Worm (Caenorhabditis elegans): Measurements from ENCODE around the gene xdh-1.
"Not testable (repeated sequence)": the region's sequence is repeated elsewhere in the genome, so short reads cannot be mapped to it uniquely, and the experiment has no call there.

The xdh-1 gene

DNA sequence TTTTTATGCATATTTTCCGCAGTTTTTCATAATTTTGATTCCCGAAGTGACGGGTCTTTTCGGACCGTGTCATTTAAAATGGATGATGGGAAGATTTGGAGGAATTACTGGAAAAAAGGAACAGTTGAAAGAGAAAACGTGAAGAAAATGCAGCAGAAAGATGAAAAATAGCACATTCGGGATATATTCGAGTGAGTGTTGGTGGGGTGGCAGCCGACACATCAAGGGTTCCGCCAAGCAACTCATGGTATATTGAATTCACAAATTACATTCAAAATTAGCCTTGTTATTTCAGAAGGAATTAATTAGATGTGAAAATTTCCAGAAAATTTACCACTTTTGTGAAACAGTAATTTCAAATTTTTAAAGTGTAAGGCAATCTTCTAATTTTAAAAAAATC is 31.4 kb upstream of the xdh-1 start, which contains the start of gene tra-3:
Gene tra-3 (minus strand): TSS at position 107 of the 400 bp plus-strand sequence.
- no peak for TF ChIP-seq snpc-4 (GFP tag; optimal IDR thresholded peaks at IDR 0.05)
- peak in 3 of 4 experiments; percentile 67 to 90 (median 74) for TF ChIP-seq snpc-4 (tag; optimal IDR thresholded peaks at IDR 0.05)
- no peak for TF ChIP-seq ceh-27 (GFP tag; optimal IDR thresholded peaks at IDR 0.05)
- peak; percentile 57; the same call in 1 of the 2 replicates for TF ChIP-seq attf-6 (GFP tag; IDR thresholded peaks at IDR 0.05)

ce11 chrIV:14437391-14437790 is 24.7 kb upstream of the xdh-1 start:
- TF ChIP-seq snpc-4 (GFP tag; optimal IDR thresholded peaks at IDR 0.05) (no peak), snpc-4 (tag; optimal IDR thresholded peaks at IDR 0.05) (peak in 1 of 4 experiments; percentile 39), hrde-1 (tag; optimal IDR thresholded peaks at IDR 0.05; ENCODE audit: borderline replicate concordance) (no peak), attf-6 (GFP tag; IDR thresholded peaks at IDR 0.05) (peak; percentile 67), F52B5.7 (tag; optimal IDR thresholded peaks at IDR 0.05) (no peak)

DNA sequence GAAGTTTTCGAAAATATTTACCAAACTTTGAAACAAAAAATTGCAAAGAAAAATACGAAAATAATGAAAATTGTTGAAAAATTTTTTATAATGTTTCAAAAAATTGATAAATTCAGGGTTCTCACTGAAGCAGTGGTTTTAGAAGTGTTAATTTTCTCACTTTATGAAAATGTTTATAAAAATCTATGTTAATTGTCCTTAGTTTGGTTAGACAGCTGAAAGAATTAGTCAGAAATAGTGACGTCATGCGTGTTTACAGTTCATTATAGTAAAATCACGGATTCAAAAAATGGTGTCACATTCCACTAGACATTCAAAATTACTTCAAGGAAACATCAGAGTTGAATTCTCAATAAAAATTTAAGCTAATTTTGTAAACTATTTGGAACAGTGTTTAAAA is 23.2 kb upstream of the xdh-1 start:
- TF ChIP-seq athp-1 (tag; optimal IDR thresholded peaks at IDR 0.05) (no peak), cebp-2 (GFP tag; IDR thresholded peaks at IDR 0.05) (no peak), lsy-27 (tag; optimal IDR thresholded peaks at IDR 0.05; ENCODE audit: borderline replicate concordance, insufficient read depth) (no peak), snpc-1.1 (tag; optimal IDR thresholded peaks at IDR 0.05; ENCODE audit: insufficient read depth) (no peak), dpff-1 (tag; optimal IDR thresholded peaks at IDR 0.05) (no peak), mcd-1 (GFP tag; IDR thresholded peaks at IDR 0.05) (no peak), repo-1 (tag; optimal IDR thresholded peaks at IDR 0.05) (no peak), ekl-4 (GFP tag; IDR thresholded peaks at IDR 0.05) (no peak)

ce11 chrIV:14430853-14431252 is 18.2 kb upstream of the xdh-1 start, which contains the start of gene F55B11.4:
TSS of gene F55B11.4 (minus strand) at chrIV:14430920.
- TF ChIP-seq nhr-80 (tag; optimal IDR thresholded peaks at IDR 0.05) (peak; percentile 40), let-607 (tag; optimal IDR thresholded peaks at IDR 0.05) (peak in 1 of 2 experiments; percentile 44), F57C9.4 (tag; optimal IDR thresholded peaks at IDR 0.05) (no peak)

- not testable (repeated sequence) for TF ChIP-seq nfya-2 (GFP tag; IDR thresholded peaks at IDR 0.05); nhr-90 (tag; optimal IDR thresholded peaks at IDR 0.05); lsy-27 (tag; optimal IDR thresholded peaks at IDR 0.05; ENCODE audit: borderline replicate concordance, insufficient read depth)
These were observed 14.7 kb upstream of the xdh-1 start, which contains the start of gene F55B11.5 for ce11 chrIV:14427395-14427794. TSS of gene F55B11.5 (plus strand) at chrIV:14427695.

ce11 chrIV:14424396-14424795 is 11.7 kb upstream of the xdh-1 start, which contains the start of gene F55B11.3:
TSS of gene F55B11.3 (plus strand) at chrIV:14424696.
- TF ChIP-seq T07F8.4 (tag; optimal IDR thresholded peaks at IDR 0.05) (no peak), nfyb-1 (GFP tag; IDR thresholded peaks at IDR 0.05) (no peak), hmg-1.2 (GFP tag; IDR thresholded peaks at IDR 0.05) (no peak), rpc-1 (optimal IDR thresholded peaks at IDR 0.05) (no peak), rpc-1 (tag; optimal IDR thresholded peaks at IDR 0.05) (no peak), nhr-27 (tag; optimal IDR thresholded peaks at IDR 0.05) (no peak), ccch-3 (GFP tag; optimal IDR thresholded peaks at IDR 0.05) (no peak), lin-54 (GFP tag; optimal IDR thresholded peaks at IDR 0.05) (no peak), nhr-80 (tag; optimal IDR thresholded peaks at IDR 0.05) (no peak), madf-6 (GFP tag; IDR thresholded peaks at IDR 0.05) (no peak), ztf-22 (GFP tag; optimal IDR thresholded peaks at IDR 0.05) (no peak), T26A5.8 (tag; optimal IDR thresholded peaks at IDR 0.05) (no peak), F57C9.4 (tag; optimal IDR thresholded peaks at IDR 0.05) (no peak)
